Worm (Caenorhabditis elegans) whole organism, mixed stage, embryonic: ENCODE results near the gene C35B1.4.

Experiments
- mep-1 ChIP-seq: fragments of 150-350 bp; optimal IDR thresholded peaks from 2 replicates; lab custom pipeline; 2017; ENCODE audit warnings: missing biosample characterization, missing genetic modification reagents, missing genetic modification characterization, inconsistent platforms
- nhr-76 ChIP-seq: sonication (generic microtip); optimal IDR thresholded peaks from 2 replicates; lab custom pipeline; 2017; ENCODE audit warnings: missing biosample characterization, missing genetic modification characterization
- unc-62 ChIP-seq: fragments of 150-350 bp; optimal IDR thresholded peaks from 2 replicates; lab custom pipeline; 2014; ENCODE audit warnings: missing biosample characterization, missing genetic modification reagents, missing genetic modification characterization

DNA sequence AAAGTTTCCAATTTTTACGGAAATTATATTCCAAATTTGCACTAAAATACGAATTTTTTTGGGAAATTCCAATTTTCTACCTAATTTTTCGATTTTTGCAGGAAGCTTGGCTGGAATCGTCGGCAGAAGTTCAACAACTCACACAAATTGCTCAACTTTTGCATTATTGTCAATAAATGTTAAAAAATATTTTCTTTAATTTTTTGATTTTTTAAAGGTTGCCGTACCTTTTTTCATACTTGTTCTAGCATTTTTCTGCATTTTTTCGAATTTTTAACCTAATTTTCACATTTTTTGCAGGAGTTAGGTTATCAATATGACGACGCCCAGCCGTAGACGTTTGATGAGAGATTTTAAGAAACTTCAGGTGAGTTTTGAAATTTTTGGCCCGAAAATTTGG is 23.1 kb downstream of the C35B1.4 start, which contains the start of gene ubc-1:
- TF ChIP-seq nhr-76 (tag; lab: Kevin White, UChicago) (no peak), mep-1 (tag; lab: Kevin White, UChicago) (no peak), unc-62 (GFP tag; lab: Kevin White, UChicago) (no peak)
